Worm (Caenorhabditis elegans): ENCODE data around the gene Y38H6C.16.

- no peak for TF ChIP-seq flh-1 (GFP tag; optimal IDR thresholded peaks at IDR 0.05)
- no peak for TF ChIP-seq unc-39 (tag; optimal IDR thresholded peaks at IDR 0.05)
- no peak for TF ChIP-seq elt-3 (tag; optimal IDR thresholded peaks at IDR 0.05)
- TF ChIP-seq snpc-4 (tag; optimal IDR thresholded peaks at IDR 0.05), result no peak
- TF ChIP-seq nhr-237 (tag; optimal IDR thresholded peaks at IDR 0.05), result no peak
- no peak for TF ChIP-seq nhr-28 (tag; optimal IDR thresholded peaks at IDR 0.05)
These were observed 5.1 kb downstream of the Y38H6C.16 start, which contains the start of gene famh-161 for ce11 chrV:20534072-20534471.
